Worm (Caenorhabditis elegans) whole organism, L2 larva: ENCODE data around the gene T22D1.8.

Source experiments
- aly-2 ChIP-seq: fragments of 150-350 bp; optimal IDR thresholded peaks from 2 replicates; lab custom pipeline; 2014; ENCODE audit warnings: missing biosample characterization, missing genetic modification characterization
- ceh-16 ChIP-seq: fragments of 150-350 bp; optimal IDR thresholded peaks from 2 replicates; lab custom pipeline; 2014; ENCODE audit warnings: missing biosample characterization, missing genetic modification characterization
- egl-27 ChIP-seq: sonication (generic microtip); optimal IDR thresholded peaks from 3 replicates; lab custom pipeline; 2017; ENCODE audit warnings: missing biosample characterization, missing genetic modification reagents, missing genetic modification characterization
- lsy-2 ChIP-seq, 2 experiments: fragments of 150-350 bp in 1 of 2; sonication (generic microtip) in 1 of 2; optimal IDR thresholded peaks; 2 replicates each; lab custom pipeline; 2014 to 2017; ENCODE audit warnings: missing biosample characterization in 2 of 2, missing genetic modification characterization in 2 of 2
- nhr-12 ChIP-seq: fragments of 150-350 bp; optimal IDR thresholded peaks from 2 replicates; lab custom pipeline; 2014; ENCODE audit warnings: missing biosample characterization, missing genetic modification characterization
- nhr-237 ChIP-seq: fragments of 150-350 bp; optimal IDR thresholded peaks from 2 replicates; lab custom pipeline; 2014; ENCODE audit warnings: missing biosample characterization, missing genetic modification characterization
- skn-1 ChIP-seq: sonication (generic microtip); optimal IDR thresholded peaks from 2 replicates; lab custom pipeline; 2017; ENCODE audit warnings: missing biosample characterization, missing genetic modification characterization
- unc-55 ChIP-seq: fragments of 150-350 bp; sonication (generic microtip); optimal IDR thresholded peaks from 3 replicates; lab custom pipeline; 2014; ENCODE audit warnings: missing biosample characterization, missing genetic modification reagents, missing genetic modification characterization
- ztf-1 ChIP-seq: fragments of 200-800 bp; sonication (Bioruptor generic); conservative IDR thresholded peaks from 2 replicates; pipeline ENCODE4 v1.3.6; 2022; ENCODE audit warnings: missing genetic modification characterization, missing compliant biosample characterization
- ztf-11 ChIP-seq: sonication (generic microtip); optimal IDR thresholded peaks from 2 replicates; lab custom pipeline; 2017; ENCODE audit warnings: missing biosample characterization, missing genetic modification characterization

- TF ChIP-seq ztf-11 (tag; lab: Kevin White, UChicago) (no peak), ceh-16 (tag; lab: Kevin White, UChicago) (no peak), ztf-1 (GFP tag; lab: Robert Waterston, UW) (no peak), egl-27 (no peak), skn-1 (no peak), unc-55 (GFP tag; lab: Kevin White, UChicago) (no peak), lsy-2 (tag; optimal IDR thresholded peaks at IDR 0.05; lab: Kevin White, UChicago) (no peak), nhr-237 (tag; lab: Kevin White, UChicago) (no peak), nhr-12 (tag; lab: Kevin White, UChicago) (no peak), aly-2 (no peak)
These were observed 720 bp downstream of the T22D1.8 start for ce11 chrIV:6905428-6905827.
